Worm (Caenorhabditis elegans) whole organism, mixed stage, embryonic: ENCODE data around the gene Y50D4A.10.
A peak's percentile ranks its signal among the peaks of the same experiment; 100 is the strongest.

Experiments used
- M03D4.4 ChIP-seq: sonication (generic microtip); optimal IDR thresholded peaks from 2 replicates; lab custom pipeline; 2017; ENCODE audit warnings: mild to moderate bottlenecking, missing genetic modification characterization, missing compliant biosample characterization
- blmp-1 ChIP-seq: fragments of 150-350 bp; optimal IDR thresholded peaks from 2 replicates; lab custom pipeline; 2014; ENCODE audit warnings: missing biosample characterization, missing genetic modification characterization
- ceh-39 ChIP-seq: fragments of 150-350 bp; optimal IDR thresholded peaks from 2 replicates; lab custom pipeline; 2014; ENCODE audit warnings: missing biosample characterization, missing genetic modification characterization
- ceh-43 ChIP-seq: fragments of 200-800 bp; sonication (Bioruptor generic); optimal IDR thresholded peaks from 2 replicates; lab custom pipeline; 2018; ENCODE audit warnings: mild to moderate bottlenecking, missing genetic modification characterization, moderate library complexity, missing compliant biosample characterization
- ceh-83 ChIP-seq: fragments of 200-800 bp; sonication (Bioruptor generic); optimal IDR thresholded peaks from 2 replicates; lab custom pipeline; 2018; ENCODE audit warnings: mild to moderate bottlenecking, missing genetic modification characterization, missing compliant biosample characterization
- ces-1 ChIP-seq: fragments of 150-350 bp; optimal IDR thresholded peaks from 2 replicates; lab custom pipeline; 2014; ENCODE audit warnings: missing biosample characterization, missing genetic modification reagents, missing genetic modification characterization
- cnd-1 ChIP-seq: fragments of 200-800 bp; sonication (Bioruptor generic); optimal IDR thresholded peaks from 2 replicates; lab custom pipeline; 2018; ENCODE audit warnings: mild to moderate bottlenecking, missing genetic modification characterization, missing compliant biosample characterization
- drap-1 ChIP-seq: fragments of 200-800 bp; sonication (Bioruptor generic); optimal IDR thresholded peaks from 3 replicates; lab custom pipeline; 2018; ENCODE audit warnings: mild to moderate bottlenecking, missing genetic modification characterization, missing compliant biosample characterization
- elt-1 ChIP-seq: sonication (generic microtip); optimal IDR thresholded peaks from 2 replicates; lab custom pipeline; 2017; ENCODE audit warnings: missing genetic modification characterization, mild to moderate bottlenecking, missing compliant biosample characterization, antibody characterized with exemption, moderate library complexity, borderline replicate concordance; ENCODE audit not compliant: insufficient read depth
- flh-1 ChIP-seq: fragments of 200-800 bp; sonication (Bioruptor generic); optimal IDR thresholded peaks from 2 replicates; lab custom pipeline; 2018; ENCODE audit warnings: mild to moderate bottlenecking, missing genetic modification characterization, moderate library complexity, missing compliant biosample characterization
- ham-2 ChIP-seq: fragments of 200-800 bp; sonication (Bioruptor generic); optimal IDR thresholded peaks from 2 replicates; lab custom pipeline; 2018; ENCODE audit warnings: mild to moderate bottlenecking, missing genetic modification characterization, missing compliant biosample characterization
- hlh-1 ChIP-seq: fragments of 150-350 bp; optimal IDR thresholded peaks from 2 replicates; lab custom pipeline; 2014; ENCODE audit warnings: missing biosample characterization, missing genetic modification reagents, missing genetic modification characterization
- lin-13 ChIP-seq: fragments of 150-350 bp; optimal IDR thresholded peaks from 2 replicates; lab custom pipeline; 2014; ENCODE audit warnings: missing biosample characterization, missing genetic modification characterization
- lsy-2 ChIP-seq: fragments of 150-350 bp; optimal IDR thresholded peaks from 2 replicates; lab custom pipeline; 2014; ENCODE audit warnings: missing biosample characterization, missing genetic modification characterization
- mab-5 ChIP-seq: fragments of 150-350 bp; optimal IDR thresholded peaks from 2 replicates; lab custom pipeline; 2014; ENCODE audit warnings: missing biosample characterization, missing genetic modification characterization
- mep-1 ChIP-seq: fragments of 150-350 bp; optimal IDR thresholded peaks from 2 replicates; lab custom pipeline; 2017; ENCODE audit warnings: missing biosample characterization, missing genetic modification reagents, missing genetic modification characterization, inconsistent platforms
- mls-2 ChIP-seq: sonication (generic microtip); optimal IDR thresholded peaks from 2 replicates; lab custom pipeline; 2016; ENCODE audit warnings: mild to moderate bottlenecking, missing genetic modification characterization, moderate library complexity, missing compliant biosample characterization
- nhr-12 ChIP-seq: fragments of 150-350 bp; optimal IDR thresholded peaks from 2 replicates; lab custom pipeline; 2014; ENCODE audit warnings: missing biosample characterization, missing genetic modification characterization
- nhr-2 ChIP-seq: fragments of 150-350 bp; optimal IDR thresholded peaks from 2 replicates; lab custom pipeline; 2014; ENCODE audit warnings: missing biosample characterization, missing genetic modification characterization
- nhr-237 ChIP-seq: fragments of 150-350 bp; optimal IDR thresholded peaks from 2 replicates; lab custom pipeline; 2014; ENCODE audit warnings: missing biosample characterization, missing genetic modification characterization
- nhr-76 ChIP-seq: sonication (generic microtip); optimal IDR thresholded peaks from 2 replicates; lab custom pipeline; 2017; ENCODE audit warnings: missing biosample characterization, missing genetic modification characterization
- pha-4 ChIP-seq: fragments of 150-350 bp; optimal IDR thresholded peaks from 2 replicates; lab custom pipeline; 2018; ENCODE audit warnings: missing biosample characterization, missing genetic modification reagents, missing genetic modification characterization
- sem-2 ChIP-seq: fragments of 200-800 bp; sonication (Bioruptor generic); optimal IDR thresholded peaks from 2 replicates; lab custom pipeline; 2018; ENCODE audit warnings: mild to moderate bottlenecking, missing genetic modification characterization, missing compliant biosample characterization
- snpc-4 ChIP-seq: fragments of 150-350 bp; optimal IDR thresholded peaks from 2 replicates; lab custom pipeline; 2014; ENCODE audit warnings: missing biosample characterization, missing genetic modification characterization
- tbx-8 ChIP-seq: fragments of 200-800 bp; sonication (Bioruptor generic); optimal IDR thresholded peaks from 2 replicates; lab custom pipeline; 2018; ENCODE audit warnings: mild to moderate bottlenecking, missing genetic modification characterization, moderate library complexity, missing compliant biosample characterization
- unc-120 ChIP-seq: sonication (generic microtip); optimal IDR thresholded peaks from 2 replicates; lab custom pipeline; 2017; ENCODE audit warnings: missing genetic modification characterization, missing compliant biosample characterization; ENCODE audit not compliant: poor library complexity, severe bottlenecking
- unc-39 ChIP-seq: fragments of 150-350 bp; optimal IDR thresholded peaks from 2 replicates; lab custom pipeline; 2014; ENCODE audit warnings: missing biosample characterization, missing genetic modification characterization
- unc-62 ChIP-seq: fragments of 150-350 bp; optimal IDR thresholded peaks from 2 replicates; lab custom pipeline; 2014; ENCODE audit warnings: missing biosample characterization, missing genetic modification reagents, missing genetic modification characterization
- zip-8 ChIP-seq: fragments of 150-350 bp; optimal IDR thresholded peaks from 2 replicates; lab custom pipeline; 2014; ENCODE audit warnings: missing biosample characterization, missing genetic modification characterization
- ztf-11 ChIP-seq: fragments of 150-350 bp; optimal IDR thresholded peaks from 2 replicates; lab custom pipeline; 2014; ENCODE audit warnings: missing biosample characterization, missing genetic modification characterization

Y50D4A.10 gene

DNA sequence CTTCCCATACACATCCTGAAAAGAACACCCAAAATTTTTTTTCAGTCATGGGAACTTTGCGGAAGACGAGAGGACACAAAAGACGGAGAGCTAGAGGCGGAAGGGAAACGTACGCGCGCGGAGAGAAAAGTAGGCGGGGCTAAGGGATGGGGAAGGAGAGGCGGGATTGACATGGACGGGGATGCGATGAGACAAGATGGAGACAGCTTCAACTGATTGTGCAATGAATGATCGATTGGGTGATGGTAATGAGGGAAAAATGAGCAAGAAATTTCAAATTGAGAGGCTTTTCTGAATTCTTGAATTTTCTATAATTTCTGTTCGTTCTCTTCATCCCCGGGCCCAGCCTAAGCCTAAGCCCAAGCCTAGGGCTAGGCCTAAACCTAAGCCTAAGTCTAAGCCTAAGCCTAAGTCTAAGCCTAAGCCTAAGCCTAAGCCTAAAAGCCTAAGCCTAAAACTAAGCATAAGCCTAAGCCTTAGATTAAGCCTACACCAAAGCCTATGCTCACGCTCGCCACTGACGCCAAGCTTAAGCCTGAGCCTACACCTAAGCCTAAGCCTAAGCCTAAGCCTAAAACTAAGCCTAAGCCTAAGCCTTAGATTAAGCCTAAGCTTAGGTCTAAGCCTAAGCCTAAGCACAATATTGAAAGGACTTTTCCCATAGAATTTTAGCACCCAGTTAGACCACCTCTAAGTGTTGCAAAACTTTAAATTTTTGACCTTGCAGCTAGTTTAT is 16.1 kb upstream of the Y50D4A.10 start:
- TF ChIP-seq unc-39 (tag; lab: Kevin White, UChicago) (no peak), hlh-1 (tag; lab: Kevin White, UChicago) (no peak), mab-5 (tag; lab: Kevin White, UChicago) (no peak), ceh-39 (tag; lab: Kevin White, UChicago) (no peak), nhr-12 (tag; lab: Kevin White, UChicago) (no peak), lin-13 (tag; lab: Kevin White, UChicago) (no peak), unc-62 (GFP tag; lab: Kevin White, UChicago) (peak; percentile 72), unc-120 (tag; lab: Kevin White, UChicago) (peak; percentile 6), mep-1 (tag; lab: Kevin White, UChicago) (peak; percentile 24), lsy-2 (no peak), ham-2 (peak; percentile 43), M03D4.4 (tag; lab: Kevin White, UChicago) (peak; percentile 26), blmp-1 (no peak), cnd-1 (tag; lab: Kevin White, UChicago) (no peak)
- TF ChIP-seq, all 35 proteins: peak for 5

DNA sequence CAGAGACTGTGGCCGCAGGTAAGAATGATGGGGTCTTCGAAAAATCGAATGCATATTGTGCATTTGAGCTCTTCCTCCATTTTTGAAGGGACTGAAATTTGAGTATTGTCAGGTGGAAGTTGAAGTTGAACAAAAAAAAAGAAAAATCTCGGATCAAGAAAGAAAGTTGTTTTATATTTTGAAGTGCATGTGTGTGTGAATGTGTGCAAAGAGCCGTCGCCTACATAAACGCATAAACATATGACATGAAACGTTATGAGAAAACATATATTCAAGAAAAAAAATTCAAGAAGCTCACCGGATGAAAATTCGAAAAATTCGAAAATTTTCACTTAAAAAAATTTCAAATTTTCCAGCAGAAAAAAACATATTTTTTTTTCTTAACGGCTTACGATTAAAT is 15.0 kb upstream of the Y50D4A.10 start, which contains the start of gene madd-2:
TSS of gene madd-2 (minus strand) at position 101 of the 400 bp plus-strand sequence.
- TF ChIP-seq ham-2 (no peak), ceh-43 (GFP tag; lab: Kevin White, UChicago) (no peak), unc-120 (tag; lab: Kevin White, UChicago) (no peak), nhr-237 (tag; lab: Kevin White, UChicago) (no peak), M03D4.4 (tag; lab: Kevin White, UChicago) (no peak), ceh-83 (GFP tag; lab: Kevin White, UChicago) (no peak), ztf-11 (tag; lab: Kevin White, UChicago) (no peak), pha-4 (no peak), nhr-76 (tag; lab: Kevin White, UChicago) (no peak)
- TF ChIP-seq, all 35 proteins: peak for 0

DNA sequence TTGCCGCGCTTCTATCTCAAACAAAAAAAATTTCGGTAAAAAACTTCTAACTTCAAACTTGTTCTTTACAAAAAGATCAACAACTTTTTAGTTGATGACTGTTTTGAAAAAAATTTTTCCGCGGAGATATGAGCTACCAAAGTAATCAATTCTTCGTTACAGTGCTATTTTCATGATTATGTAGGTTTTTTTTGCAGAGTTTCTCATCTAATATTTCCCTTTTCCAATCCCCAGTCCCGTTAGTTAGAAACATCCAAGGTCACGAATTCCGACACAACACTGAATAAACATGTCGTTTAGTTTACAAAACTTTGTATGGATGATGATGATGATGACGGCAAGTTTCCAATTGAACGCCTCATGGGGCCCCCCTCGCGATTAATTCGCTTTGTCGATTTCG is 12.2 kb upstream of the Y50D4A.10 start:
- TF ChIP-seq tbx-8 (GFP tag; lab: Kevin White, UChicago) (no peak), nhr-237 (tag; lab: Kevin White, UChicago) (no peak), nhr-12 (tag; lab: Kevin White, UChicago) (no peak), unc-62 (GFP tag; lab: Kevin White, UChicago) (no peak), unc-39 (tag; lab: Kevin White, UChicago) (no peak)

DNA sequence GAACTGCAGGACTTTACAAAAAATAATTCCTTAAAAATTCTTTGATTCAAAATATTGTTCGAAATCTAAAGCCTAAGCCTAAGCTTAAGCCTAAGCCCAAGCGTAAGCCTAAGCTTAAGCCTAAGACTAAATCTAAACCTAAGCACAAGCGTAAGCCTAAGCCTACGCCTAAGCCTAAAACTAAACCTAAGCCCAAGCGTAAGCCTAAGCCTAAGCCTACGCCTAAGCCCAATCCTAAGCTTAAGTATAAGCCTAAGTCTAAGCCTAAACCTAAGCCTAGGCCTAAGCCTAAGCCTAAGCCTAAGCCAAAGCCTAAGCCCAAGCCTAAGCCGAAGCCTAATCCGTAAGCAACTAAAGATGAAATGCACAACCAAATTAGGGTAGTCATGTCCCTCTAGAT is 10.2 kb upstream of the Y50D4A.10 start:
- peak; percentile 38 for TF ChIP-seq sem-2
- TF ChIP-seq mab-5 (tag; lab: Kevin White, UChicago): no peak
- no peak for TF ChIP-seq unc-120 (tag; lab: Kevin White, UChicago)

DNA sequence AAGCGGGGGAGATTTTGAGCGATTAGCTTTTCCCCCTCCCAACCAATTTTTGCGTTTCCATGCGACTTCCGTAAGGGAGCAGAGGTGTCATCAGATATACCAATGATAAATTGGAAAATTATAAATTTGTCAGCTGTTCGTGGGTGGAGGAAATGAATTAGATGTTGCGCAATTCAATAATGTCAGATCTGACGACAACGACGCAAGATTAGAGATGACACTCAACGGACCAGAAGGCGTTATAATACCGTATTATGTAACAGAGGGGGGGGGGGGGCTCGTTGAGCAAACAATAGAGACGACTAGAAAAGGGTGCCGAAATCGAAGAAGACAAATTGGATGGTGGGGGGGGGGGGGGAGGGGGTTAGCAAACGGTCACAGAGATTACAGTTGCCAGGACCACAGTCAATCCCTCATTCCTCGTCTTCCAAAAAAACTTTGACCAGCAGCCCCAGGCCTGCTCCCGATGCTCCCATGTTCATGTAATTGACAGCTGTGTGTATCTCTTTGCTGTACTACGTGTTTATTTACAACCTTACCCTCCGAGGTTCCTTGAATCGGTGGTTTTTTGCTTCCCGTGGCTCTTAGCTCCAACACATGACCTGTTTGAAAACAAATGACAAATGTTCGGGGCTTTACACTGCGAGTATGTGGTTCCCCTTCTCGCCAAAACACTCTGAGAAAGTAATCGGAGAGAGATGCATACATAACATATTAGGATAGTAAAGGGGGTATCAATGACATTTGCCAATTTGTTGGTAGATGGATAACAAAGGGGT is 8.7 kb upstream of the Y50D4A.10 start:
- no peak for TF ChIP-seq drap-1 (GFP tag; lab: Kevin White, UChicago)
- TF ChIP-seq mls-2 (tag; lab: Kevin White, UChicago): no peak
- no peak for TF ChIP-seq lsy-2
- peak; percentile 83 for TF ChIP-seq zip-8 (tag; lab: Kevin White, UChicago)
- no peak for TF ChIP-seq lin-13 (tag; lab: Kevin White, UChicago)
- TF ChIP-seq unc-62 (GFP tag; lab: Kevin White, UChicago): peak; percentile 53
- no peak for TF ChIP-seq flh-1 (GFP tag; lab: Kevin White, UChicago)
- TF ChIP-seq ces-1 (GFP tag; lab: Kevin White, UChicago): peak; percentile 21
- no peak for TF ChIP-seq ztf-11 (tag; lab: Kevin White, UChicago)
- TF ChIP-seq hlh-1 (tag; lab: Kevin White, UChicago): peak; percentile 71
- TF ChIP-seq mep-1 (tag; lab: Kevin White, UChicago): no peak
- TF ChIP-seq pha-4: no peak
- TF ChIP-seq mab-5 (tag; lab: Kevin White, UChicago): no peak
- no peak for TF ChIP-seq nhr-237 (tag; lab: Kevin White, UChicago)
- TF ChIP-seq snpc-4: no peak
- peak; percentile 28 for TF ChIP-seq ceh-83 (GFP tag; lab: Kevin White, UChicago)
- no peak for TF ChIP-seq elt-1 (tag; lab: Kevin White, UChicago)
- TF ChIP-seq ceh-43 (GFP tag; lab: Kevin White, UChicago): no peak
- TF ChIP-seq nhr-2 (tag; lab: Kevin White, UChicago): peak; percentile 74
- peak; percentile 68 for TF ChIP-seq cnd-1 (tag; lab: Kevin White, UChicago)
